Worm (Caenorhabditis elegans) whole organism, midembryonic: ENCODE data around the gene ddx-23.

Experiments used
- T22C8.4 ChIP-seq: fragments of 200-800 bp; sonication (Bioruptor generic); IDR thresholded peaks from 2 replicates; pipeline ENCODE4 v1.3.6; 2022; ENCODE audit warnings: missing genetic modification characterization, missing compliant biosample characterization
- cog-1 ChIP-seq: sonication (generic microtip); optimal IDR thresholded peaks from 2 replicates; lab custom pipeline; 2016; ENCODE audit warnings: missing genetic modification characterization, missing compliant biosample characterization
- flt-1 ChIP-seq: fragments of 200-800 bp; sonication (Bioruptor generic); IDR thresholded peaks from 2 replicates; pipeline ENCODE4 v1.3.6; 2022; ENCODE audit warnings: missing genetic modification characterization, missing compliant biosample characterization
- klf-2 ChIP-seq: fragments of 200-800 bp; sonication (Bioruptor generic); conservative IDR thresholded peaks from 2 replicates; pipeline ENCODE4 v1.3.6; 2022; ENCODE audit warnings: missing genetic modification reagents, missing genetic modification characterization, missing compliant biosample characterization
- med-1 ChIP-seq: sonication (generic microtip); optimal IDR thresholded peaks from 2 replicates; lab custom pipeline; 2017; ENCODE audit warnings: missing genetic modification characterization, mild to moderate bottlenecking, missing compliant biosample characterization, antibody characterized with exemption, missing genetic modification reagents; ENCODE audit not compliant: insufficient read depth
- ref-1 ChIP-seq: fragments of 200-800 bp; sonication (Bioruptor generic); conservative IDR thresholded peaks from 2 replicates; pipeline ENCODE4 v1.3.6; 2022; ENCODE audit warnings: missing genetic modification reagents, missing genetic modification characterization, missing compliant biosample characterization
- tab-1 ChIP-seq: fragments of 200-800 bp; sonication (Bioruptor generic); IDR thresholded peaks from 2 replicates; pipeline ENCODE4 v1.3.6; 2022; ENCODE audit warnings: missing genetic modification characterization, missing compliant biosample characterization
- ztf-23 ChIP-seq: fragments of 200-800 bp; sonication (Bioruptor generic); IDR thresholded peaks from 2 replicates; pipeline ENCODE4 v1.3.6; 2022; ENCODE audit warnings: missing genetic modification reagents, missing genetic modification characterization, missing compliant biosample characterization
- ztf-29 ChIP-seq: fragments of 200-800 bp; sonication (Bioruptor generic); IDR thresholded peaks from 2 replicates; pipeline ENCODE4 v1.3.6; 2022; ENCODE audit warnings: missing genetic modification reagents, missing genetic modification characterization, missing compliant biosample characterization

Gene ddx-23

ce11 chrIII:5884459-5884858, 31.4 kb upstream of the ddx-23 start:
- TF ChIP-seq ztf-29 (no peak), T22C8.4 (GFP tag; lab: Robert Waterston, UW) (no peak), ztf-23 (GFP tag; lab: Robert Waterston, UW) (no peak), klf-2 (GFP tag; lab: Robert Waterston, UW) (no peak), ref-1 (no peak), cog-1 (tag; lab: Kevin White, UChicago) (no peak), tab-1 (GFP tag; lab: Robert Waterston, UW) (no peak), flt-1 (no peak), med-1 (GFP tag; lab: Kevin White, UChicago) (no peak)

DNA sequence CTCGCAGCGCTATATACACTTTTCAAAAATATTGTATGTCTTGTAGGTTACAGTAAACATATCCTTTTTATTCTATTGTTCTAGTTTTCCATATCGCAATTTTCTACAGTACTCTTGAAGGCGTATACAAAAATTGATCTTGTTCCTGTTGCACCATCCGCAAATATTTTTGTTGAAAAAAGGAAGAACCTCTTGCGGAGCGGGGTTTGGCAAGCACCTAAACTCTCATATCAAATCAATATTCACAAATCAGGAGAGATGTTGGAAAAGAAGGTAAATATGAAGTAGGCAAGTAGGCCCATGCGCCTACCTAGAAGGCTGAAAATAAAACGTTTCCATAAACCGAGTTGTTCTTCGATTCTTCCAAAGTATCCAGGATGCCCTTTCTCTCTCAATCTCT, 30.9 kb upstream of the ddx-23 start, which contains the start of gene C28H8.5:
Gene C28H8.5 (plus strand): TSS at position 301 of the 400 bp plus-strand sequence.
- no peak for TF ChIP-seq flt-1
- no peak for TF ChIP-seq klf-2 (GFP tag; lab: Robert Waterston, UW)
- TF ChIP-seq ztf-29, result no peak
- no peak for TF ChIP-seq med-1 (GFP tag; lab: Kevin White, UChicago)
- TF ChIP-seq T22C8.4 (GFP tag; lab: Robert Waterston, UW), result no peak
- no peak for TF ChIP-seq ref-1
- TF ChIP-seq tab-1 (GFP tag; lab: Robert Waterston, UW), result no peak
- no peak for TF ChIP-seq cog-1 (tag; lab: Kevin White, UChicago)
- no peak for TF ChIP-seq ztf-23 (GFP tag; lab: Robert Waterston, UW)

DNA sequence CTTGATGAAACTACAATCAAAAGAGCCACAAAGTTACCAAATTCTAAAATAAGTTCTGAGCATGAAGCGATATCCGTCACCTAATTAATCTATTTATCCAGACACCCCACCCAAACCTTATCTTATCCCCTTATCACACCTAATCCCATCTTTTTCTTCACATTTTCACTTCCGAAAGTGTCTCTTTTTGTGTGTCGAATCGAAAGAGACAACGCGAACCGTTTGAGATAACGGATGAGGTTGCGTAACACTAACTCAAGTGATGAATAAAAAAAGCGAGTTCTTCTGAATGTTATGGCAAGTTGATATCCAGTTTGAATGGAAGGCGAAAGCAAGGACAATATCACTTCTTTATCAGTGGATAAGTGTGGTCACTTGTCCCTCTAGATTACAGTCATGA, 30.4 kb upstream of the ddx-23 start:
- TF ChIP-seq klf-2 (GFP tag; lab: Robert Waterston, UW) (no peak), tab-1 (GFP tag; lab: Robert Waterston, UW) (no peak), ztf-23 (GFP tag; lab: Robert Waterston, UW) (no peak), ref-1 (no peak), ztf-29 (no peak), cog-1 (tag; lab: Kevin White, UChicago) (no peak)

DNA sequence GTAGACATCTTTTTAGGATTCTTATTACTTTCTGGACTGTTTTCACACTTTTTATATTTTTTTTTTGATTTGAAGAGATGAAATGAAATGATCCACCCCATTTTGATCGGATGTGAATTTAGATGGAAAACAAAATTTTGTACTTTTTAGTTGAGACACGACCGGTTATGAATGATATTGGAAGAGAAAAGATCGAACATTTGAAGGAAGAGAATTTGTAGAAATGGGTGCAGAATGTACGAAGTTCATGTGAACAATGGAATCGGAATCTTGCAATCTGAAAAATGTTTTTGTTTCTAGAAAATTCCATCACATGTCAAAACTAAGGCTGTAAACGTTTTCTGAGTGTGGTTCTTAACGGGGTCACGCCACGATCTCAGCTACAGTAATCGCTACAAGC, 29.8 kb upstream of the ddx-23 start, which contains the start of gene F01F1.14:
Gene F01F1.14 (minus strand): TSS at position 101 of the 400 bp plus-strand sequence.
- TF ChIP-seq ztf-29, result no peak
- no peak for TF ChIP-seq T22C8.4 (GFP tag; lab: Robert Waterston, UW)
- TF ChIP-seq med-1 (GFP tag; lab: Kevin White, UChicago), result no peak
- TF ChIP-seq ref-1, result no peak
- TF ChIP-seq tab-1 (GFP tag; lab: Robert Waterston, UW), result no peak
- TF ChIP-seq flt-1, result no peak
- no peak for TF ChIP-seq klf-2 (GFP tag; lab: Robert Waterston, UW)

ce11 chrIII:5882284-5882683, 29.2 kb upstream of the ddx-23 start:
- TF ChIP-seq flt-1 (no peak), T22C8.4 (GFP tag; lab: Robert Waterston, UW) (no peak), klf-2 (GFP tag; lab: Robert Waterston, UW) (no peak), tab-1 (GFP tag; lab: Robert Waterston, UW) (no peak), cog-1 (tag; lab: Kevin White, UChicago) (no peak), ref-1 (no peak), ztf-29 (no peak), ztf-23 (GFP tag; lab: Robert Waterston, UW) (no peak), med-1 (GFP tag; lab: Kevin White, UChicago) (no peak)

DNA sequence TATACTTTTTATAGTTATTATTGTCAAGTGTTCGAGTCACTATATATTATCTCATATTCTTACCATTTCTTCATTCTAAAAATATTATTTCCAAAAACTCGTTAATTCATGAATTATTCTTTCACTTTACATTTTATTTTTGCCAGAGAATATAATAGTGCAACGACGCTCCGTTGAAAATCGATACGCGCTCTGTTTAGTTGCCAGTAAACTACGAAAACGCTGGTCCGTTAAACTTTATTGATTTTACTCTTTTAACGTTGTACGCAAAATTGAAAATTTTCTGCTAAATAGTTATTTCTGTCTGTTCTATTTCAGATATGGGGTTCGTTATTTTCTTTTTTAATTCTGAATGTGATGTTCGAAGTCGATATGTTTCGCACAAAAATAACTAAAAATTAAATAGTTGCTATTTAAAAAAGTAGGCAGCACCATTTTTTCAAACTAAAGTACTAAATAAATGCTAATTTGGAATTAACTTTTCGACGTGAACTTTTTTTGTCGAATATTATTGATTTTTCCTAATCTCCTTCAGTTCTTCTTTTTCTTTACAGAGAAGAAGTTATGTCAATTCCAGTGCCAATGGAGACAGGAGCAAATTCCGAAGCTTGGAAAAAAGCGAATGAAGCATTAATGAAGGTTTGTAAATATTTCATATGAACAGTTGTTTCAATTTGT, 26.4 kb upstream of the ddx-23 start, which contains the start of gene hpo-10:
Gene hpo-10 (plus strand): TSS at position 199 of the 678 bp plus-strand sequence.
- TF ChIP-seq T22C8.4 (GFP tag; lab: Robert Waterston, UW) (peak; percentile 56), tab-1 (GFP tag; lab: Robert Waterston, UW) (no peak), ztf-29 (no peak), cog-1 (tag; lab: Kevin White, UChicago) (no peak)

ce11 chrIII:5878215-5878614, 25.1 kb upstream of the ddx-23 start, which contains the start of the genes mig-21 and F01F1.2:
Gene mig-21, minus strand, starts transcription at chrIII:5878380.
Gene F01F1.2, plus strand, starts transcription at chrIII:5878554.
- no peak for TF ChIP-seq cog-1 (tag; lab: Kevin White, UChicago)
- no peak for TF ChIP-seq klf-2 (GFP tag; lab: Robert Waterston, UW)
- no peak for TF ChIP-seq flt-1
- no peak for TF ChIP-seq tab-1 (GFP tag; lab: Robert Waterston, UW)
- no peak for TF ChIP-seq ztf-29
- TF ChIP-seq ref-1, result no peak
- no peak for TF ChIP-seq ztf-23 (GFP tag; lab: Robert Waterston, UW)

- TF ChIP-seq ztf-23 (GFP tag; lab: Robert Waterston, UW), result no peak
- no peak for TF ChIP-seq med-1 (GFP tag; lab: Kevin White, UChicago)
- no peak for TF ChIP-seq flt-1
- no peak for TF ChIP-seq tab-1 (GFP tag; lab: Robert Waterston, UW)
- no peak for TF ChIP-seq T22C8.4 (GFP tag; lab: Robert Waterston, UW)
- no peak for TF ChIP-seq klf-2 (GFP tag; lab: Robert Waterston, UW)
- TF ChIP-seq ref-1, result no peak
- no peak for TF ChIP-seq ztf-29
- no peak for TF ChIP-seq cog-1 (tag; lab: Kevin White, UChicago)
Measured at ce11 chrIII:5876867-5877641, 24.0 kb upstream of the ddx-23 start.

DNA sequence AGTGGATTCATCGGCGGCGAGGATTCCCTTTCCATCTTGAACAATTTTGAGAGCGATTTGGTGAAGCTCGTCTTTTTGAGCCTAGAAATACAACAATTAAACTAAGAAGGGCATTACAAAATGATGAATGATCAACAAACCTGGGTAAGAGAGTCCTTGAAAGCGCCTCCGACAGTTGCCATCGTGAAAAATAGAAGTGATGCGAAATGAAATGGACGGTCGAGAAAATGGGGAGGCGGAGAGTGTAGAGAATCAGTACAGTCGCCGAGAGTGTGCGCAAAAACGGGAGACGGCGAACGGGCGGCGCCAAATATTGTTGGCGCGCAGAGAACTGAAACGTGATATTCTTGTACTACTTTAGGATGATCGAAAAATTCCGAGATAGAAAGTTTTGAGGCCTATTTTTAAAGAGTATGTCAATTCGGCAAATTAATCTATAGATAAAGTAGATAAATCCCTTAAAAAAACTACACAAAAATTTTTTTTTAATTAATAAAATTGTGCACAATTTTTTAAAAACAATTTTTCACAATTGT, 23.1 kb upstream of the ddx-23 start, which contains the start of gene aldo-2:
Gene aldo-2 (minus strand): TSS at position 486 of the 536 bp plus-strand sequence.
- TF ChIP-seq T22C8.4 (GFP tag; lab: Robert Waterston, UW) (no peak), flt-1 (no peak), tab-1 (GFP tag; lab: Robert Waterston, UW) (no peak), ztf-29 (no peak), klf-2 (GFP tag; lab: Robert Waterston, UW) (no peak), ztf-23 (GFP tag; lab: Robert Waterston, UW) (no peak), ref-1 (no peak), med-1 (GFP tag; lab: Kevin White, UChicago) (no peak), cog-1 (tag; lab: Kevin White, UChicago) (no peak)
